Fruit fly (Drosophila melanogaster): ENCODE data around the gene RpS14a.
A peak's percentile ranks its signal among the peaks of the same experiment; 100 is the strongest.

Gene RpS14a

DNA sequence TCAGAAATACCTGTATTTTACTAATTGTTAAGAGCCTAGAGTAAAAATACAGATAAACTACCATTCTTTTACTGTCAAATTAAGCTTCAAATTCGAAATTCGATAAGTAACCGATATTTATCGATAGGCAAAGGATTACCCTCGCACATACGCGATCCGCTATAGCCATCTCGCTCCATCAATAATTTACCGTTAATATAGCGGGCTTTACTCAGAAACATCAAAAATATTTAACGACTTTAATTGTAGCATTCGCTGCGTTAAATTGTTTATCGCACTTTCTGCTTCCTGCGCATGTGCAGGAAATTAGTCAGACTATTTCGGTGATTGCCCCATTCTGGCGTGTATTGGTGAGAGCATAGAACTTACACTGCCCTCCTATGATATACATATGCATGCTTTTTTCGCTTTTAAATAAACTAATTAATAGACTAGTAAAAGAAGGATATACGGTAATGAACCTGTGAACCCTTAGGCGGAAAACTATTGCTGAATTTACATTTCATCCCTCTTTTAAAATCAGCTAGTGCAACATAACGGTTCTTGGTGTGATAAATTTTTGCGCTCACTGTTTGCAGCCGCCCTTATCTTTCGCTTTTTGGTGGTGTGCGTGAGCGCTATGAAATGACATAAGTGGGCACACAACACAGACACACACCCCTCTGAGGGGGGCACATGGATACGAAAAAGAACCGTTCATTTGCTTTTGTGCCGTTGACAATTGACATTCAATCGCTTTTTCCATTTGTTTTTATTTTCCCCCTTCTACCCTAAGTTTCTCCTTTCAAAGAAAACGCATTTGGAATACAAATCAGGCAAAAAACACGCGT, 25.1 kb upstream of the RpS14a start, which contains the start of the genes dpr14 and spidey:
Gene dpr14, minus strand, starts transcription at position 48 of the 830 bp plus-strand sequence.
Gene spidey, plus strand, starts transcription at position 693 of the 830 bp plus-strand sequence.
- peak; percentile 87 for TF ChIP-seq CG14711 (tag; optimal IDR thresholded peaks at IDR 0.05)
- TF ChIP-seq CG5204 (GFP tag; optimal IDR thresholded peaks at IDR 0.05), result no peak
- peak; percentile 81 for TF ChIP-seq CG7045 (GFP tag; optimal IDR thresholded peaks at IDR 0.05)
- peak; percentile 92 for TF ChIP-seq CG7101 (tag; optimal IDR thresholded peaks at IDR 0.05)
- peak; percentile 78 for TF ChIP-seq CG33017 (tag; optimal IDR thresholded peaks at IDR 0.05)
- peak; percentile 95 for TF ChIP-seq Hr96 (GFP tag; optimal IDR thresholded peaks at IDR 0.05)
- peak; percentile 86 for TF ChIP-seq CG1620 (GFP tag; optimal IDR thresholded peaks at IDR 0.05)
- TF ChIP-seq bab1 (GFP tag; optimal IDR thresholded peaks at IDR 0.05), result peak; percentile 88
- TF ChIP-seq CG12768 (GFP tag; optimal IDR thresholded peaks at IDR 0.05), result peak; percentile 84
- peak; percentile 2 for TF ChIP-seq kay (GFP tag; ENCODE audit: borderline replicate concordance)
- peak; percentile 69 for TF ChIP-seq toe (GFP tag; optimal IDR thresholded peaks at IDR 0.05)
- no peak for TF ChIP-seq cnc (optimal IDR thresholded peaks at IDR 0.05)
- peak; percentile 99 for TF ChIP-seq pad (GFP tag; optimal IDR thresholded peaks at IDR 0.05)
- peak; percentile 72 for TF ChIP-seq Clk (GFP tag; optimal IDR thresholded peaks at IDR 0.05)
- TF ChIP-seq cic (GFP tag; optimal IDR thresholded peaks at IDR 0.05), result peak; percentile 55
- peak; percentile 99 for TF ChIP-seq ovo (GFP tag; optimal IDR thresholded peaks at IDR 0.05)
- peak; percentile 84 for TF ChIP-seq Mnt (GFP tag; optimal IDR thresholded peaks at IDR 0.05)
- TF ChIP-seq Crg-1 (GFP tag; optimal IDR thresholded peaks at IDR 0.05), result peak; percentile 71
- TF ChIP-seq tj (GFP tag; optimal IDR thresholded peaks at IDR 0.05), result no peak
- peak; percentile 89 for TF ChIP-seq CG11617 (GFP tag; optimal IDR thresholded peaks at IDR 0.05)

DNA sequence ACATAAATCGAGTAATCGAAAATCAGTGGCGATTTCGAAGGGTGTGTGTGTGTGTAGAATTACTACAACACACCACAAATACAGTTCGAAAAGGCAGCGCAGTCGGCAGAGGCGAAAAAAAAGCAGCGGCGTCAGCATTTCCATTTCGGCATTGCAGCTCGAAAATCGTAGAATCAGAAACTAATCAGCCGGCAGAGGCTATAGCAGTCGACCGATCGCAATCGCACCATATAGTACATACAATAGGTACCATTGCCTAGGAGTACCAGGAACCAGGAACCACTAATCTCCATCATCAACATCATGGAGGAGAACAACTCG, 24.5 kb upstream of the RpS14a start:
- TF ChIP-seq tj (GFP tag; optimal IDR thresholded peaks at IDR 0.05) (peak; percentile 96), cnc (optimal IDR thresholded peaks at IDR 0.05) (no peak)

DNA sequence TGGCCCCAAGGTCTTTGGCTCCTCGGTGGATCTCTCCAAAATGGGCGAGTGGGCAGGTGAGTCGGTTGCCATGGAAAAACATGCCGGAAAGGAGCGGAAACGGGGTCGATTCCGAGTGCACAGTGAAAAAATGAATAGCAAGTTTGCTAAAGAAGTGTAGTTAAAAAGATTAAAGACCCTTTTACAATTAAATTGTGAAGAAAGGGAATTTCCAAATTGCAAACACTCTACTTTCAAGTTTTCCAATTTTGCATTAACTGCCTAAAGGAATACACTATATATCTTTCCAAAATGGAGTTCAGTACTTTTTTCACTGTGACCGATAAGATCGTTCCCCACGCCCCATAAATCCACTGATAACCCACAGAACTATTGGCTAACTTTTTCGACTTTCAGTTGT, 24.1 kb upstream of the RpS14a start:
- TF ChIP-seq tj (GFP tag; optimal IDR thresholded peaks at IDR 0.05), result no peak
- TF ChIP-seq cnc (optimal IDR thresholded peaks at IDR 0.05), result no peak
- no peak for TF ChIP-seq bab1 (GFP tag; optimal IDR thresholded peaks at IDR 0.05)
- no peak for TF ChIP-seq ovo (GFP tag; optimal IDR thresholded peaks at IDR 0.05)
- TF ChIP-seq cic (GFP tag; optimal IDR thresholded peaks at IDR 0.05), result no peak
- no peak for TF ChIP-seq pad (GFP tag; optimal IDR thresholded peaks at IDR 0.05)
- no peak for TF ChIP-seq Clk (GFP tag; optimal IDR thresholded peaks at IDR 0.05)
- TF ChIP-seq kay (GFP tag; ENCODE audit: borderline replicate concordance), result no peak

DNA sequence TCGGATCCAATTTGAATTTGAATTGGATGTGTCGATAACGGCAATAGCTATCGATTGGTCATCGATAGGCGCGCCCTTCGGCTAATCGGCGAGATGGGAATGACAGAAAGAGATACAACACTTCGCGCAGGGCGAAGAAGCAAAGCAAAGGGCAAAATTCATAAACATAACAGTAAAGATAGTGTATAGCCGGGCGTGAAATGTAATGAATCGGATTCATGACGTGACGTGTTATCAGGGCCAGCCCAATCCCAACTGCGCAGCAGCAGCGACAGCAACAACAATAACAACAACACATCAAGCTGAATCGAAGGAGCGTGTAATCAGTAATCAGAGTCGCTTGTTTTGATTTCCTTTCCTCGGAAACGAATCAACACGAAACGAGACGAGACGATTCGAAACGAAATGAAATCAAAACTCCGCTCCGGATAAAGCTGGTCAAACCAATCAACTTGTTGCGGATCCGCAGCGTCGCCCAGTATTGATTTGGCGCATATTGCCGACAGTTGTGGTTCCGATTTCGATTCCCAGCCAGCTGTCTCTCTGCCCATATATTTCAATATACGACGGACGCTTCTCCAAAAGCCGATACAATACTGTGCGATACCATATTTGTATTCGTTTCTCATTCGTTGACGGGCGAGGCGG, 21.4 kb upstream of the RpS14a start, which contains the start of gene snz:
Gene snz, plus strand, starts transcription at position 107 of the 648 bp plus-strand sequence.
- peak; percentile 18 for TF ChIP-seq CG14711 (tag; optimal IDR thresholded peaks at IDR 0.05)
- TF ChIP-seq Clk (GFP tag; optimal IDR thresholded peaks at IDR 0.05), result no peak
- peak; percentile 46 for TF ChIP-seq tj (GFP tag; optimal IDR thresholded peaks at IDR 0.05)
- no peak for TF ChIP-seq pad (GFP tag; optimal IDR thresholded peaks at IDR 0.05)
- no peak for TF ChIP-seq cnc (optimal IDR thresholded peaks at IDR 0.05)
- TF ChIP-seq CG5204 (GFP tag; optimal IDR thresholded peaks at IDR 0.05), result no peak
- TF ChIP-seq CG7045 (GFP tag; optimal IDR thresholded peaks at IDR 0.05), result no peak
- peak; percentile 38 for TF ChIP-seq CG7101 (tag; optimal IDR thresholded peaks at IDR 0.05)
- TF ChIP-seq ovo (GFP tag; optimal IDR thresholded peaks at IDR 0.05), result peak; percentile 50
- no peak for TF ChIP-seq kay (GFP tag; ENCODE audit: borderline replicate concordance)
- peak; percentile 35 for TF ChIP-seq Mnt (GFP tag; optimal IDR thresholded peaks at IDR 0.05)
- no peak for TF ChIP-seq CG12768 (GFP tag; optimal IDR thresholded peaks at IDR 0.05)
- peak; percentile 62 for TF ChIP-seq cic (GFP tag; optimal IDR thresholded peaks at IDR 0.05)
- no peak for TF ChIP-seq Crg-1 (GFP tag; optimal IDR thresholded peaks at IDR 0.05)
- no peak for TF ChIP-seq CG33017 (tag; optimal IDR thresholded peaks at IDR 0.05)
- peak; percentile 20 for TF ChIP-seq CG11617 (GFP tag; optimal IDR thresholded peaks at IDR 0.05)
- no peak for TF ChIP-seq Hr96 (GFP tag; optimal IDR thresholded peaks at IDR 0.05)
- peak; percentile 11 for TF ChIP-seq bab1 (GFP tag; optimal IDR thresholded peaks at IDR 0.05)
- TF ChIP-seq toe (GFP tag; optimal IDR thresholded peaks at IDR 0.05), result no peak
- TF ChIP-seq CG1620 (GFP tag; optimal IDR thresholded peaks at IDR 0.05), result no peak

DNA sequence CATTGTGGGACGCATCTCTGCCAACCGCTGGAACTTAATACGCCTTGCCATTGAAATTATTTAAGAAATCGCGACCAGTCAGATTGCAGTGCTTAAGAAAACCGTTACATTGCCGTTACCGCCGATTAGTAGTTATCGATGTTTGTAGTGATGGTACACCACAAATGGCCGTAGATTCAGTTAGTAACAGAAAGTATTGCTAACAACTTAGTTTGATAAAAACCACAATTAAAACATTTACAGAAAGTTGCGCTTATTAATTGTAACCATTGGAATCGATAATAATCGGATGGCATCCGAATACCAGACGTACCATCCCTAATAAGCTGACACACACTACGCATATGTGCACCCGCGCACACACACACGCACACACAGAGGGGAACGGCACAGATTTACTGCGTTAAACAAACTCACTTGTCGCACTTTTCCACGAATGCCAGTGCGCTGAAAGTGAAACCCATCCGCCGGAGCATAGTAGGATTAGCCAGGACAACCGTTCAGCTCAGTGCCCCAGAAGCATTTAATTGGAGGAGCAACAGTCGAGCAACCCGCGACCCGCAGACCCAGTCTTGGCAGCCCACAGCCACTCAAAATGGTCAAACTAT, 13.4 kb upstream of the RpS14a start, which contains the start of the genes hdm and Ykt6:
Gene hdm, minus strand, starts transcription at position 51 of the 608 bp plus-strand sequence.
Gene Ykt6, plus strand, starts transcription at position 329 of the 608 bp plus-strand sequence.
- peak; percentile 84 for TF ChIP-seq Crg-1 (GFP tag; optimal IDR thresholded peaks at IDR 0.05)
- peak; percentile 91 for TF ChIP-seq bab1 (GFP tag; optimal IDR thresholded peaks at IDR 0.05)
- no peak for TF ChIP-seq CG5204 (GFP tag; optimal IDR thresholded peaks at IDR 0.05)
- peak; percentile 83 for TF ChIP-seq Mnt (GFP tag; optimal IDR thresholded peaks at IDR 0.05)
- TF ChIP-seq cic (GFP tag; optimal IDR thresholded peaks at IDR 0.05), result peak; percentile 11
- TF ChIP-seq ovo (GFP tag; optimal IDR thresholded peaks at IDR 0.05), result peak; percentile 92
- TF ChIP-seq Hr96 (GFP tag; optimal IDR thresholded peaks at IDR 0.05), result no peak
- TF ChIP-seq CG1620 (GFP tag; optimal IDR thresholded peaks at IDR 0.05), result peak; percentile 88
- TF ChIP-seq CG11617 (GFP tag; optimal IDR thresholded peaks at IDR 0.05), result peak; percentile 77
- TF ChIP-seq CG7045 (GFP tag; optimal IDR thresholded peaks at IDR 0.05), result no peak
- TF ChIP-seq cnc (optimal IDR thresholded peaks at IDR 0.05), result no peak
- peak; percentile 84 for TF ChIP-seq CG7101 (tag; optimal IDR thresholded peaks at IDR 0.05)
- TF ChIP-seq CG33017 (tag; optimal IDR thresholded peaks at IDR 0.05), result peak; percentile 42
- no peak for TF ChIP-seq kay (GFP tag; ENCODE audit: borderline replicate concordance)
- TF ChIP-seq tj (GFP tag; optimal IDR thresholded peaks at IDR 0.05), result peak; percentile 72
- peak; percentile 86 for TF ChIP-seq toe (GFP tag; optimal IDR thresholded peaks at IDR 0.05)
- TF ChIP-seq Clk (GFP tag; optimal IDR thresholded peaks at IDR 0.05), result no peak
- TF ChIP-seq pad (GFP tag; optimal IDR thresholded peaks at IDR 0.05), result peak; percentile 96
- peak; percentile 38 for TF ChIP-seq CG12768 (GFP tag; optimal IDR thresholded peaks at IDR 0.05)
- peak; percentile 82 for TF ChIP-seq CG14711 (tag; optimal IDR thresholded peaks at IDR 0.05)
